Fruit fly (Drosophila melanogaster) whole organism, pupa: ENCODE measurements around the gene Hayan.

Experiments
- CG10348 ChIP-seq: fragments of 200-800 bp; sonication (Bioruptor generic); IDR thresholded peaks from 2 replicates; pipeline ENCODE4 v1.3.6; 2022; ENCODE audit warnings: missing biosample characterization, missing genetic modification characterization
- CG8301 ChIP-seq: fragments of 200-800 bp; sonication (Bioruptor generic); optimal IDR thresholded peaks from 2 replicates; lab custom pipeline; 2018; ENCODE audit warnings: missing biosample characterization, mild to moderate bottlenecking, missing genetic modification characterization
- CG9948 ChIP-seq: fragments of 200-800 bp; sonication (Bioruptor generic); optimal IDR thresholded peaks from 2 replicates; lab custom pipeline; 2018; ENCODE audit warnings: missing biosample characterization, mild to moderate bottlenecking, missing genetic modification characterization, moderate library complexity
- D1 ChIP-seq: fragments of 200-800 bp; sonication (Bioruptor generic); optimal IDR thresholded peaks from 2 replicates; lab custom pipeline; 2018; ENCODE audit warnings: missing biosample characterization, mild to moderate bottlenecking, missing genetic modification characterization, moderate library complexity
- Pif1B ChIP-seq: fragments of 200-800 bp; sonication (Bioruptor generic); optimal IDR thresholded peaks from 3 replicates; lab custom pipeline; 2016; ENCODE audit warnings: missing biosample characterization, missing genetic modification characterization
- Snoo ChIP-seq: fragments of 200-800 bp; sonication (Bioruptor generic); optimal IDR thresholded peaks from 3 replicates; lab custom pipeline; 2017; ENCODE audit warnings: missing biosample characterization, mild to moderate bottlenecking, missing genetic modification characterization, inconsistent platforms
- fd96Ca ChIP-seq: fragments of 200-800 bp; sonication (Bioruptor generic); IDR thresholded peaks from 3 replicates; pipeline ENCODE4 v1.3.6; 2022; ENCODE audit warnings: missing biosample characterization, missing genetic modification characterization

- no peak for TF ChIP-seq fd96Ca
- TF ChIP-seq CG9948 (tag; lab: Kevin White, UChicago), result no peak
- TF ChIP-seq Pif1B (GFP tag; lab: Kevin White, UChicago), result no peak
- TF ChIP-seq CG10348 (GFP tag; lab: Robert Waterston, UW), result no peak
- TF ChIP-seq Snoo, result no peak
- TF ChIP-seq CG8301 (tag; lab: Kevin White, UChicago), result no peak
- no peak for TF ChIP-seq D1
Observed at dm6 chrX:18489509-18489908, 5.9 kb upstream of the Hayan start, which contains the start of gene CG15046.
